Worm (Caenorhabditis elegans) whole organism, L4 larva: ENCODE measurements around the gene C33D3.3.

ENCODE experiments used
- F10B5.3 ChIP-seq: sonication (generic microtip); optimal IDR thresholded peaks from 2 replicates; lab custom pipeline; 2016; ENCODE audit warnings: mild to moderate bottlenecking, missing genetic modification characterization, missing compliant biosample characterization
- F37D6.2 ChIP-seq: sonication (generic microtip); optimal IDR thresholded peaks from 2 replicates; lab custom pipeline; 2016; ENCODE audit warnings: mild to moderate bottlenecking, missing genetic modification characterization, missing compliant biosample characterization
- R02D3.7 ChIP-seq: fragments of 150-350 bp; sonication (generic microtip); optimal IDR thresholded peaks from 3 replicates; lab custom pipeline; 2014; ENCODE audit warnings: missing biosample characterization, missing genetic modification characterization
- T26A8.4 ChIP-seq: fragments of 200-800 bp; sonication (Bioruptor generic); IDR thresholded peaks from 2 replicates; pipeline ENCODE4 v1.3.6; 2022; ENCODE audit warnings: missing genetic modification characterization, missing compliant biosample characterization
- Y105C5A.15 ChIP-seq: fragments of 200-800 bp; sonication (Bioruptor generic); IDR thresholded peaks from 2 replicates; pipeline ENCODE4 v1.3.6; 2022; ENCODE audit warnings: missing genetic modification characterization, missing compliant biosample characterization
- Y75B8A.6 ChIP-seq: fragments of 200-800 bp; sonication (Bioruptor generic); IDR thresholded peaks from 2 replicates; pipeline ENCODE4 v1.3.6; 2022; ENCODE audit warnings: missing genetic modification reagents, missing genetic modification characterization, missing compliant biosample characterization
- ZK546.5 ChIP-seq, 2 experiments: sonication (generic microtip); optimal IDR thresholded peaks; 2 replicates each; lab custom pipeline; 2017; ENCODE audit warnings: missing biosample characterization in 2 of 2, missing genetic modification characterization in 2 of 2
- aha-1 ChIP-seq: fragments of 150-350 bp; peaks from one replicate; lab custom pipeline; 2014; ENCODE audit warnings: missing biosample characterization, missing genetic modification characterization
- ama-1 ChIP-seq: fragments of 150-350 bp; optimal IDR thresholded peaks from 2 replicates; lab custom pipeline; 2014; ENCODE audit warnings: inconsistent platforms, mixed read lengths
- ceh-28 ChIP-seq: fragments of 150-350 bp; optimal IDR thresholded peaks from 2 replicates; lab custom pipeline; 2014; ENCODE audit warnings: missing biosample characterization, missing genetic modification reagents, missing genetic modification characterization
- ceh-32 ChIP-seq: sonication (generic microtip); optimal IDR thresholded peaks from 2 replicates; lab custom pipeline; 2016; ENCODE audit warnings: mild to moderate bottlenecking, missing genetic modification characterization, missing compliant biosample characterization; ENCODE audit not compliant: poor library complexity
- ceh-82 ChIP-seq: sonication (generic microtip); optimal IDR thresholded peaks from 2 replicates; lab custom pipeline; 2017; ENCODE audit warnings: missing biosample characterization, missing genetic modification characterization
- cey-2 ChIP-seq: sonication (generic microtip); optimal IDR thresholded peaks from 3 replicates; lab custom pipeline; 2017; ENCODE audit warnings: missing genetic modification characterization, mild to moderate bottlenecking, missing compliant biosample characterization, antibody characterized with exemption, borderline replicate concordance; ENCODE audit not compliant: insufficient read depth
- daf-16 ChIP-seq, 3 experiments: sonication (generic microtip); optimal IDR thresholded peaks; 2 replicates each; lab custom pipeline; 2016 to 2017; ENCODE audit warnings: missing genetic modification characterization in 3 of 3, missing genetic modification reagents in 3 of 3, mild to moderate bottlenecking in 2 of 3, missing compliant biosample characterization in 2 of 3, missing biosample characterization in 1 of 3, moderate library complexity in 1 of 3
- daf-19 ChIP-seq: fragments of 200-800 bp; sonication (Bioruptor generic); conservative IDR thresholded peaks from 2 replicates; pipeline ENCODE4 v1.3.6; 2022; ENCODE audit warnings: missing genetic modification characterization, missing compliant biosample characterization
- dmd-6 ChIP-seq: fragments of 200-800 bp; sonication (Bioruptor generic); IDR thresholded peaks from 2 replicates; pipeline ENCODE4 v1.3.6; 2022; ENCODE audit warnings: missing genetic modification reagents, missing genetic modification characterization, missing compliant biosample characterization
- dve-1 ChIP-seq: sonication (generic microtip); optimal IDR thresholded peaks from 2 replicates; lab custom pipeline; 2017; ENCODE audit warnings: antibody characterized with exemption, mild to moderate bottlenecking, missing genetic modification characterization, missing compliant biosample characterization; ENCODE audit not compliant: insufficient read depth
- egl-27 ChIP-seq: sonication (generic microtip); optimal IDR thresholded peaks from 3 replicates; lab custom pipeline; 2017; ENCODE audit warnings: missing biosample characterization, missing genetic modification reagents, missing genetic modification characterization
- hlh-11 ChIP-seq: fragments of 200-800 bp; sonication (Bioruptor generic); optimal IDR thresholded peaks from 2 replicates; lab custom pipeline; 2018; ENCODE audit warnings: mild to moderate bottlenecking, missing genetic modification characterization, missing compliant biosample characterization
- hmg-1.1 ChIP-seq: fragments of 200-800 bp; sonication (Bioruptor generic); IDR thresholded peaks from 2 replicates; pipeline ENCODE4 v1.3.6; 2022; ENCODE audit warnings: missing genetic modification reagents, missing genetic modification characterization, missing compliant biosample characterization
- jun-1 ChIP-seq: fragments of 150-350 bp; optimal IDR thresholded peaks from 2 replicates; lab custom pipeline; 2014; ENCODE audit warnings: missing biosample characterization, missing genetic modification reagents, missing genetic modification characterization
- lin-1 ChIP-seq: fragments of 200-800 bp; sonication (Bioruptor generic); IDR thresholded peaks from 2 replicates; pipeline ENCODE4 v1.3.6; 2022; ENCODE audit warnings: missing genetic modification reagents, missing genetic modification characterization, missing compliant biosample characterization
- lin-13 ChIP-seq: fragments of 150-350 bp; optimal IDR thresholded peaks from 2 replicates; lab custom pipeline; 2014; ENCODE audit warnings: missing biosample characterization, missing genetic modification reagents, missing genetic modification characterization
- lin-15B ChIP-seq: fragments of 150-350 bp; sonication (generic microtip); optimal IDR thresholded peaks from 3 replicates; lab custom pipeline; 2014; ENCODE audit warnings: missing biosample characterization, missing genetic modification characterization
- lir-3 ChIP-seq: sonication (generic microtip); optimal IDR thresholded peaks from 2 replicates; lab custom pipeline; 2016; ENCODE audit warnings: mild to moderate bottlenecking, missing genetic modification characterization, missing compliant biosample characterization
- lsy-2 ChIP-seq, 2 experiments: fragments of 150-350 bp in 1 of 2; sonication (generic microtip) in 1 of 2; optimal IDR thresholded peaks; 2 replicates each; lab custom pipeline; 2014 to 2017; ENCODE audit warnings: missing biosample characterization in 2 of 2, missing genetic modification characterization in 2 of 2
- madf-5 ChIP-seq, 2 experiments: fragments of 200-800 bp; sonication (Bioruptor generic); IDR thresholded peaks; 2 replicates each; pipeline ENCODE4 v1.3.6; 2022; ENCODE audit warnings: missing compliant biosample characterization in 2 of 2, missing genetic modification characterization in 2 of 2
- madf-9 ChIP-seq: fragments of 200-800 bp; sonication (Bioruptor generic); conservative IDR thresholded peaks from 2 replicates; pipeline ENCODE4 v1.3.6; 2022; ENCODE audit warnings: missing genetic modification reagents, missing genetic modification characterization, missing compliant biosample characterization
- nhr-11 ChIP-seq: fragments of 150-350 bp; optimal IDR thresholded peaks from 2 replicates; lab custom pipeline; 2014; ENCODE audit warnings: missing biosample characterization, missing genetic modification characterization
- nhr-111 ChIP-seq: fragments of 200-800 bp; sonication (Bioruptor generic); optimal IDR thresholded peaks from 2 replicates; lab custom pipeline; 2018; ENCODE audit warnings: mild to moderate bottlenecking, missing genetic modification characterization, missing compliant biosample characterization
- nhr-28 ChIP-seq: fragments of 150-350 bp; optimal IDR thresholded peaks from 2 replicates; lab custom pipeline; 2014; ENCODE audit warnings: missing biosample characterization, missing genetic modification characterization
- nhr-41 ChIP-seq: fragments of 200-800 bp; sonication (Bioruptor generic); IDR thresholded peaks from 2 replicates; pipeline ENCODE4 v1.3.6; 2022; ENCODE audit warnings: missing genetic modification reagents, missing genetic modification characterization, missing compliant biosample characterization
- nhr-48 ChIP-seq: sonication (generic microtip); optimal IDR thresholded peaks from 2 replicates; lab custom pipeline; 2016; ENCODE audit warnings: mild to moderate bottlenecking, missing genetic modification characterization, missing compliant biosample characterization
- nhr-6 ChIP-seq: fragments of 150-350 bp; optimal IDR thresholded peaks from 2 replicates; lab custom pipeline; 2014; ENCODE audit warnings: missing biosample characterization, missing genetic modification characterization
- nhr-77 ChIP-seq: fragments of 150-350 bp; optimal IDR thresholded peaks from 2 replicates; lab custom pipeline; 2014; ENCODE audit warnings: missing biosample characterization, missing genetic modification characterization
- pha-4 ChIP-seq, 2 experiments: fragments of 150-350 bp in 1 of 2; fragments of 200-800 bp in 1 of 2; sonication (Bioruptor generic) in 1 of 2; IDR thresholded peaks in 1 of 2; optimal IDR thresholded peaks in 1 of 2; 2 replicates each; pipeline versions ENCODE4 v1.3.6 to Lab custom; 2014 to 2022; ENCODE audit warnings: missing genetic modification characterization in 2 of 2, missing genetic modification reagents in 2 of 2, missing biosample characterization in 1 of 2, missing compliant biosample characterization in 1 of 2
- pqm-1 ChIP-seq: sonication (generic microtip); optimal IDR thresholded peaks from 2 replicates; lab custom pipeline; 2017; ENCODE audit warnings: missing biosample characterization, missing genetic modification characterization
- rbr-2 ChIP-seq: sonication (generic microtip); optimal IDR thresholded peaks from 2 replicates; lab custom pipeline; 2016; ENCODE audit warnings: missing genotype, missing genetic modification characterization, missing compliant biosample characterization
- saeg-2 ChIP-seq: fragments of 200-800 bp; sonication (Bioruptor generic); IDR thresholded peaks from 2 replicates; pipeline ENCODE4 v1.3.6; 2022; ENCODE audit warnings: missing genetic modification reagents, missing genetic modification characterization, missing compliant biosample characterization
- set-16 ChIP-seq: fragments of 200-800 bp; sonication (Bioruptor generic); IDR thresholded peaks from 2 replicates; pipeline ENCODE4 v1.3.6; 2022; ENCODE audit warnings: missing genetic modification reagents, missing genetic modification characterization, missing compliant biosample characterization
- snpc-4 ChIP-seq: fragments of 150-350 bp; optimal IDR thresholded peaks from 2 replicates; lab custom pipeline; 2014; ENCODE audit warnings: missing biosample characterization, missing genetic modification characterization
- tag-97 ChIP-seq: fragments of 200-800 bp; sonication (Bioruptor generic); IDR thresholded peaks from 2 replicates; pipeline ENCODE4 v1.3.6; 2022; ENCODE audit warnings: missing genetic modification characterization, missing compliant biosample characterization
- tra-1 ChIP-seq: fragments of 200-800 bp; sonication (Bioruptor generic); IDR thresholded peaks from 2 replicates; pipeline ENCODE4 v1.3.6; 2022; ENCODE audit warnings: missing genetic modification reagents, missing genetic modification characterization, missing compliant biosample characterization
- unc-62 ChIP-seq, 3 experiments: fragments of 150-350 bp in 1 of 3; sonication (generic microtip); optimal IDR thresholded peaks in 2 of 3; peaks in 1 of 3; 1 replicate in 1 of 3; 2 replicates in 2 of 3; lab custom pipeline; 2014 to 2017; ENCODE audit warnings: missing biosample characterization in 3 of 3, missing genetic modification characterization in 3 of 3, missing genetic modification reagents in 3 of 3, missing genotype in 1 of 3
- vab-7 ChIP-seq: fragments of 200-800 bp; sonication (Bioruptor generic); IDR thresholded peaks from 2 replicates; pipeline ENCODE4 v1.3.6; 2022; ENCODE audit warnings: missing genetic modification reagents, missing genetic modification characterization, missing compliant biosample characterization
- zag-1 ChIP-seq: fragments of 150-350 bp; optimal IDR thresholded peaks from 2 replicates; lab custom pipeline; 2014; ENCODE audit warnings: missing biosample characterization, missing genetic modification characterization
- ztf-11 ChIP-seq: fragments of 150-350 bp; optimal IDR thresholded peaks from 2 replicates; lab custom pipeline; 2014; ENCODE audit warnings: missing biosample characterization, missing genetic modification characterization
- ztf-7 ChIP-seq: fragments of 150-350 bp; optimal IDR thresholded peaks from 2 replicates; lab custom pipeline; 2014; ENCODE audit warnings: missing biosample characterization, missing genetic modification characterization

C33D3.3 gene

DNA sequence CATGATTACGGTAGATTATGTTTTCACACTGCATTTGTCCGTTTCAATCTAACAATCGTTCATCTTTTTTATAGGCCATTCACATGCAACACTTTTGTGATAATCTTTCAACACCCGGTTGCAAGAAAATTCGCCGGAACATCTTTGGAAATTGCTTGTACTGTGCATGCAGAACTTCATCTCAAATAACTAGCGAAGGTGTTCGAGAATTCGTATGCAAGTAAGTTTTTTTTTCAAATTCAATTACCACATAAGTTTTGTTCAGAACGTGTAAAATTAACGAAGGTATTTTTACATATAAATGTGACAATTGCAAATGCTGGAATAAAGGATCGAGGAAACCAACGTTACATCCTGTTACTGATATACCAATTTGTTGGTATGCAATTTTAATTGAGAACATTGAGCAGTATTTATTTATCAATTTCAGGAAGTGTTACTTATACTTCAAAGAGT is at the start of gene C33D3.3:
C33D3.3 (plus strand) TSS at position 51 of the 456 bp plus-strand sequence.
- TF ChIP-seq daf-16 (GFP tag; optimal IDR thresholded peaks at IDR 0.05; lab: Kevin White, UChicago) (no peak), daf-16 (tag; optimal IDR thresholded peaks at IDR 0.05; lab: Kevin White, UChicago) (no peak), aha-1 (peak; percentile 95), unc-62 (GFP tag; optimal IDR thresholded peaks at IDR 0.05 in 1 of 2; lab: Kevin White, UChicago) (peak in 1 of 2 experiments; percentile 63), unc-62 (tag; optimal IDR thresholded peaks at IDR 0.05; lab: Kevin White, UChicago) (no peak)

- no peak for TF ChIP-seq ceh-82
- TF ChIP-seq hlh-11, result peak; percentile 74
- 0 out of 2 replicates have a peak, but pooled peaks have one; percentile 10 for TF ChIP-seq madf-9 (GFP tag; lab: Robert Waterston, UW)
- TF ChIP-seq R02D3.7 (tag; lab: Kevin White, UChicago), result no peak
- peak; percentile 29 for TF ChIP-seq zag-1
- TF ChIP-seq aha-1, result peak; percentile 44
- no peak for TF ChIP-seq ceh-32 (tag; lab: Kevin White, UChicago)
- peak; percentile 80 for TF ChIP-seq F37D6.2 (tag; lab: Kevin White, UChicago)
- no peak for TF ChIP-seq egl-27 (tag; lab: Kevin White, UChicago)
- TF ChIP-seq lir-3 (tag; lab: Kevin White, UChicago), result peak; percentile 70
- TF ChIP-seq nhr-48, result peak; percentile 26
- no peak for TF ChIP-seq jun-1 (tag; lab: Kevin White, UChicago)
- no peak for TF ChIP-seq nhr-6 (tag; lab: Kevin White, UChicago)
- TF ChIP-seq nhr-28 (tag; lab: Kevin White, UChicago), result peak; percentile 61
- peak; percentile 52 to 59 for TF ChIP-seq lsy-2 (tag; optimal IDR thresholded peaks at IDR 0.05; lab: Kevin White, UChicago)
- TF ChIP-seq lin-1 (GFP tag; lab: Robert Waterston, UW), result no peak
- TF ChIP-seq Y105C5A.15, result no peak
- TF ChIP-seq cey-2 (tag; lab: Kevin White, UChicago), result no peak
- TF ChIP-seq F10B5.3 (tag; lab: Kevin White, UChicago), result no peak
- no peak; the same call in 1 of the 2 replicates for TF ChIP-seq pha-4 (GFP tag; IDR thresholded peaks at IDR 0.05; lab: Robert Waterston, UW)
- TF ChIP-seq pha-4 (tag; optimal IDR thresholded peaks at IDR 0.05; lab: Kevin White, UChicago), result no peak
- peak; percentile 24; the same call in 1 of the 2 replicates for TF ChIP-seq dmd-6 (GFP tag; lab: Robert Waterston, UW)
- TF ChIP-seq dve-1 (tag; lab: Kevin White, UChicago), result peak; percentile 26
- no peak for TF ChIP-seq ZK546.5 (tag; optimal IDR thresholded peaks at IDR 0.05; lab: Kevin White, UChicago)
- no peak for TF ChIP-seq ztf-11 (tag; lab: Kevin White, UChicago)
- peak; percentile 94 for TF ChIP-seq set-16
- no peak for TF ChIP-seq Y75B8A.6 (GFP tag; lab: Robert Waterston, UW)
- peak; percentile 89 for TF ChIP-seq nhr-11 (tag; lab: Kevin White, UChicago)
- peak; percentile 79 for TF ChIP-seq rbr-2 (tag; lab: Kevin White, UChicago)
- TF ChIP-seq tra-1 (GFP tag; lab: Robert Waterston, UW), result 0 out of 2 replicates have a peak, but pooled peaks have one; percentile 21
- peak; percentile 82 for TF ChIP-seq hmg-1.1 (GFP tag; lab: Robert Waterston, UW)
- TF ChIP-seq ceh-28 (tag; lab: Kevin White, UChicago), result peak; percentile 41
- no peak for TF ChIP-seq pqm-1
- no peak for TF ChIP-seq ama-1 (lab: Kevin White, UChicago)
- TF ChIP-seq daf-19 (GFP tag; lab: Robert Waterston, UW), result no peak
- no peak for TF ChIP-seq madf-5 (GFP tag; IDR thresholded peaks at IDR 0.05; lab: Robert Waterston, UW)
- no peak for TF ChIP-seq nhr-111
- TF ChIP-seq vab-7 (GFP tag; lab: Robert Waterston, UW), result no peak
- TF ChIP-seq snpc-4, result no peak
- TF ChIP-seq lin-13 (GFP tag; lab: Kevin White, UChicago), result no peak
- TF ChIP-seq lin-15B (tag; lab: Kevin White, UChicago), result no peak
- no peak for TF ChIP-seq T26A8.4 (GFP tag; lab: Robert Waterston, UW)
- peak; percentile 7 for TF ChIP-seq nhr-77
- no peak for TF ChIP-seq nhr-41 (GFP tag; lab: Robert Waterston, UW)
- TF ChIP-seq saeg-2 (GFP tag; lab: Robert Waterston, UW), result no peak
- no peak for TF ChIP-seq ztf-7 (tag; lab: Kevin White, UChicago)
- no peak for TF ChIP-seq tag-97 (GFP tag; lab: Robert Waterston, UW)
Measured at ce11 chrX:10435492-10435939, 49.6 kb upstream of the C33D3.3 start.
